Worm (Caenorhabditis elegans): ENCODE results near the gene F35B12.9.

DNA sequence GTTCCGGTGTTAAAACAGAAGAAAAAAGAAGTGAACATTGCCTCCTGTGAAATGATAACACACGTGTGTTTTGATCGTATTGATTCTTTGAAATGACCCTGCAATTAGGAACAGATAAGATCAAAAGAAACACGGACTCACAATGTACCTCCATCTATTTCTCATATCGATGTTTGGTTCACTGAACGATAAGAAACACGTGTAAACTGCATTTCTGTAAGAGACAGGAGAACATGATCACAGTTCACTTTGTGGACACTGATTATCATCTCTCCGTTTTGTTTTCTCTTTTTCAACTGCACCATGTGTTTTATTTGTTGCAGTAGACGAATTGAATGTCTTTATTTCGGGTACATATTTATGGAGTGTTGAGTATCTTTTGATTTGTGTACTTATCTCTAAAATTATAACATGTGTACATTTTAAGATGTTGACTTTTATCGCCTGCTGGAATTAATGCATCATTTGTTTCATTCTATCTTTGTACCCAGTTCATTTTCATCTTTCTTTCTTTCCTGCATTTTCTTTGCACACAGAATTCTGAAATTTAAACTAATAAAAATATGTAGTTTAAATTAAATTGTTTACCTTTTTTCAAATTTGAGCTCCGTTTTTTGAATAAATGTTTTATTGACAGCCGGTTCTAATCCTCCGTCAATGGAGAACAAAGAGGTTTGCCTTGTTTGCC lies 28.0 kb upstream of the F35B12.9 start, which contains the start of the genes H12C20.7 and nhr-68:
- TF ChIP-seq nhr-237 (tag; optimal IDR thresholded peaks at IDR 0.05) (no peak), tbx-8 (GFP tag; optimal IDR thresholded peaks at IDR 0.05) (no peak), unc-62 (GFP tag; optimal IDR thresholded peaks at IDR 0.05) (no peak), blmp-1 (tag; optimal IDR thresholded peaks at IDR 0.05) (no peak), nhr-12 (tag; optimal IDR thresholded peaks at IDR 0.05) (no peak), ceh-39 (tag; optimal IDR thresholded peaks at IDR 0.05) (no peak), mep-1 (tag; optimal IDR thresholded peaks at IDR 0.05) (no peak), snpc-4 (tag; optimal IDR thresholded peaks at IDR 0.05) (no peak), elt-1 (tag; optimal IDR thresholded peaks at IDR 0.05; ENCODE audit: borderline replicate concordance, insufficient read depth) (peak; percentile 58), lin-32 (GFP tag; optimal IDR thresholded peaks at IDR 0.05) (no peak), ztf-11 (tag; optimal IDR thresholded peaks at IDR 0.05) (no peak)
